Worm (Caenorhabditis elegans): ENCODE data around the gene clec-163.
A peak's percentile ranks its signal among the peaks of the same experiment; 100 is the strongest.

Gene clec-163

DNA sequence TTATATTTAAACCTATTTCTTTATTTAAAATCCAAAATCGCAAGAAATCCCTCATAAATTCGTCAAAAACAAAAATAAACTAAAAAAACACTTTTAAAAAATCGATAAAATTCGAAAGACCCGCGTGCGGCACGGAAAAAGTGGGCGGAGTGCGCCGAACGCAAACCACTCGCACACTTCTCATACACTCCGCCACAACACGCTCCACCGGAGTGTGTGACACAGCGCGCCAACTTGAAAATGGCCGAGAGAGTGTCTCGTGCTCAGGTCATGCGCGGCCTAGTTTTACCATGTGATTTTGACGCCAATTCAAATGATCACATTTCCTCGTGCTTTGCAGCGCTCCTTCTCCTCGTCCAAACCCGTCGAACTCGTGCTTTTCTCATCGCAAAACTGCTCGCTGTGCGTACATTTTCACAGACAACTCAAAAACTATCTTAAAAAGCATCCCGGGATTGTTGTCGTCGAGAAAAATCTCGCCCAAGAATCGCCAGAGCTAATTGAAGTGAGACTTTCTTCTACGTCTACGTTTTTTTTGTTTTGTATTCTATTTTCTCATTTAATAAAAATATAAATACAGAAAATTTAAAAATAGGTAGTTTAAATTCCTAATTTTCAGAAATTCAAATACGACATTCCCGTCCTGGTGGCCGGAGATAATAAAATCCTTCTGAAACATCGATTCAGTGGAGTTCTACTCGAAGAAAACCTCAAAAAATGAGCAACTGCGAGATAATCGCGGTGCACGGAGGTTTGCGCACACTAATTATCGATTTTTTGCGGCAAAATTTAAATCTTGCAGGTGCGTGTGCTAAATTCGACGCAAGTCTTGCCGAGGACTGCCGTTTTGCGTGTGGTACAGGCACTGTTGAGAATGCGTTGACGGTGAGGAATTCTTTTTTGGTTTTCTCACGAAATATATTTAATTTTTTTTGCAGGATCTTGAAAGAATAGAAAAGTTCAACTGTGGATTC is 34.8 kb upstream of the clec-163 start, which contains the start of gene tasp-1 (continued):
- TF ChIP-seq zag-1 (tag; optimal IDR thresholded peaks at IDR 0.05) (peak; percentile 96), jun-1 (tag; optimal IDR thresholded peaks at IDR 0.05) (peak; percentile 100), irx-1 (tag; optimal IDR thresholded peaks at IDR 0.05) (peak; percentile 100), snu-23 (GFP tag; optimal IDR thresholded peaks at IDR 0.05) (peak; percentile 100), nhr-19 (GFP tag; conservative IDR thresholded peaks at IDR 0.05) (peak; percentile 100), lin-14 (GFP tag; optimal IDR thresholded peaks at IDR 0.05) (peak; percentile 100), pqm-1 (tag; optimal IDR thresholded peaks at IDR 0.05) (peak; percentile 93), unc-130 (tag; optimal IDR thresholded peaks at IDR 0.05) (peak; percentile 100), nhr-47 (tag; optimal IDR thresholded peaks at IDR 0.05) (peak; percentile 100), unc-98 (GFP tag; IDR thresholded peaks at IDR 0.05) (peak; percentile 100), lsy-2 (tag; optimal IDR thresholded peaks at IDR 0.05) (peak; percentile 98 to 99), C16A3.4 (tag; optimal IDR thresholded peaks at IDR 0.05) (peak; percentile 100), fkh-10 (GFP tag; optimal IDR thresholded peaks at IDR 0.05) (peak; percentile 100), C34B4.2 (tag; optimal IDR thresholded peaks at IDR 0.05) (peak; percentile 96), nhr-90 (tag; optimal IDR thresholded peaks at IDR 0.05; ENCODE audit: poor library complexity) (peak; percentile 100), tbx-2 (tag; optimal IDR thresholded peaks at IDR 0.05) (peak; percentile 100), fkh-4 (tag; optimal IDR thresholded peaks at IDR 0.05; ENCODE audit: borderline replicate concordance) (peak; percentile 98), Y116A8C.19 (tag; optimal IDR thresholded peaks at IDR 0.05; ENCODE audit: borderline replicate concordance) (peak; percentile 95), lin-15B (tag; optimal IDR thresholded peaks at IDR 0.05) (peak; percentile 100), xbp-1 (tag; optimal IDR thresholded peaks at IDR 0.05) (peak; percentile 99), aha-1 (tag; optimal IDR thresholded peaks at IDR 0.05) (peak; percentile 98), aly-2 (tag; optimal IDR thresholded peaks at IDR 0.05) (peak; percentile 97), skn-1 (tag; optimal IDR thresholded peaks at IDR 0.05) (peak; percentile 99), alr-1 (tag; optimal IDR thresholded peaks at IDR 0.05; ENCODE audit: borderline replicate concordance) (no peak), ztf-11 (tag; optimal IDR thresholded peaks at IDR 0.05) (peak in 1 of 2 experiments; percentile 100), fos-1 (tag; optimal IDR thresholded peaks at IDR 0.05) (peak; percentile 99), dsc-1 (tag; optimal IDR thresholded peaks at IDR 0.05) (peak; percentile 100), F16B12.6 (tag; optimal IDR thresholded peaks at IDR 0.05) (peak; percentile 80), isw-1 (GFP tag; IDR thresholded peaks at IDR 0.05) (peak; percentile 100), ztf-4 (tag; optimal IDR thresholded peaks at IDR 0.05) (peak; percentile 100), hlh-4 (tag; optimal IDR thresholded peaks at IDR 0.05) (peak; percentile 48), unc-86 (tag; optimal IDR thresholded peaks at IDR 0.05) (peak; percentile 100), nhr-85 (tag) (peak; percentile 100), ceh-88 (GFP tag; IDR thresholded peaks at IDR 0.05) (peak; percentile 100), blmp-1 (tag; optimal IDR thresholded peaks at IDR 0.05) (peak; percentile 82), mef-2 (tag; optimal IDR thresholded peaks at IDR 0.05) (peak; percentile 94), mdl-1 (tag; optimal IDR thresholded peaks at IDR 0.05) (peak; percentile 96 to 100), grh-1 (GFP tag; IDR thresholded peaks at IDR 0.05) (peak; percentile 99), nhr-84 (tag; optimal IDR thresholded peaks at IDR 0.05) (peak; percentile 90), egl-27 (tag; optimal IDR thresholded peaks at IDR 0.05) (peak; percentile 94 to 95), nhr-71 (tag; optimal IDR thresholded peaks at IDR 0.05) (peak; percentile 100), nhr-28 (tag; optimal IDR thresholded peaks at IDR 0.05) (peak; percentile 57), nhr-77 (tag; optimal IDR thresholded peaks at IDR 0.05) (peak; percentile 100), ceh-8 (GFP tag; optimal IDR thresholded peaks at IDR 0.05) (peak; percentile 99)
